Worm (Caenorhabditis elegans) whole organism, young adult: ENCODE results near the gene R01H10.4.
A peak's percentile ranks its signal among the peaks of the same experiment; 100 is the strongest.

Experiments used
- F39B2.1 ChIP-seq: fragments of 200-800 bp; sonication (Bioruptor generic); IDR thresholded peaks from 2 replicates; pipeline ENCODE4 v1.3.6; 2022; ENCODE audit warnings: missing genetic modification reagents, missing genetic modification characterization, missing compliant biosample characterization
- F52B5.7 ChIP-seq: sonication (generic microtip); optimal IDR thresholded peaks from 2 replicates; lab custom pipeline; 2016; ENCODE audit warnings: mild to moderate bottlenecking, missing genetic modification characterization, missing compliant biosample characterization
- K11D2.4 ChIP-seq: fragments of 200-800 bp; sonication (Bioruptor generic); IDR thresholded peaks from 2 replicates; pipeline ENCODE4 v1.3.6; 2022; ENCODE audit warnings: missing genetic modification reagents, missing genetic modification characterization, missing compliant biosample characterization
- T07F8.4 ChIP-seq: sonication (generic microtip); optimal IDR thresholded peaks from 2 replicates; lab custom pipeline; 2016; ENCODE audit warnings: mild to moderate bottlenecking, missing genetic modification characterization, moderate library complexity, missing compliant biosample characterization
- aptf-3 ChIP-seq: fragments of 200-800 bp; sonication (Bioruptor generic); IDR thresholded peaks from 2 replicates; pipeline ENCODE4 v1.3.6; 2022; ENCODE audit warnings: missing genetic modification characterization, missing compliant biosample characterization
- attf-6 ChIP-seq: fragments of 200-800 bp; sonication (Bioruptor generic); IDR thresholded peaks from 2 replicates; pipeline ENCODE4 v1.3.6; 2022; ENCODE audit warnings: missing genetic modification reagents, missing genetic modification characterization, missing compliant biosample characterization
- egl-18 ChIP-seq: fragments of 200-800 bp; sonication (Bioruptor generic); IDR thresholded peaks from 2 replicates; pipeline ENCODE4 v1.3.6; 2022; ENCODE audit warnings: missing genetic modification reagents, missing genetic modification characterization, missing compliant biosample characterization
- hlh-26 ChIP-seq: fragments of 200-800 bp; sonication (Bioruptor generic); conservative IDR thresholded peaks from 2 replicates; pipeline ENCODE4 v1.3.6; 2022; ENCODE audit warnings: missing genetic modification reagents, missing genetic modification characterization, missing compliant biosample characterization
- lin-26 ChIP-seq: fragments of 200-800 bp; sonication (Bioruptor generic); IDR thresholded peaks from 2 replicates; pipeline ENCODE4 v1.3.6; 2022; ENCODE audit warnings: missing genetic modification reagents, missing genetic modification characterization, missing compliant biosample characterization
- mxl-1 ChIP-seq: sonication (generic microtip); optimal IDR thresholded peaks from 2 replicates; lab custom pipeline; 2016; ENCODE audit warnings: missing genetic modification characterization, missing compliant biosample characterization
- nfya-2 ChIP-seq: fragments of 200-800 bp; sonication (Bioruptor generic); IDR thresholded peaks from 2 replicates; pipeline ENCODE4 v1.3.6; 2022; ENCODE audit warnings: missing genetic modification reagents, missing genetic modification characterization, missing compliant biosample characterization
- nfyb-1 ChIP-seq: fragments of 200-800 bp; sonication (Bioruptor generic); IDR thresholded peaks from 2 replicates; pipeline ENCODE4 v1.3.6; 2022; ENCODE audit warnings: missing genetic modification reagents, missing genetic modification characterization, missing compliant biosample characterization
- nhr-27 ChIP-seq: fragments of 200-800 bp; sonication (Bioruptor generic); optimal IDR thresholded peaks from 2 replicates; lab custom pipeline; 2018; ENCODE audit warnings: mild to moderate bottlenecking, missing genetic modification characterization, moderate library complexity, missing compliant biosample characterization
- nhr-80 ChIP-seq: sonication (generic microtip); optimal IDR thresholded peaks from 2 replicates; lab custom pipeline; 2016; ENCODE audit warnings: missing genetic modification characterization, missing compliant biosample characterization
- unc-62 ChIP-seq: fragments of 150-350 bp; optimal IDR thresholded peaks from 2 replicates; lab custom pipeline; 2014; ENCODE audit warnings: missing biosample characterization, missing genetic modification reagents, missing genetic modification characterization
- ztf-18 ChIP-seq: sonication (generic microtip); optimal IDR thresholded peaks from 2 replicates; lab custom pipeline; 2016; ENCODE audit warnings: missing genotype, mild to moderate bottlenecking, missing genetic modification characterization, missing compliant biosample characterization
- ztf-3 ChIP-seq: fragments of 200-800 bp; sonication (Bioruptor generic); optimal IDR thresholded peaks from 2 replicates; lab custom pipeline; 2018; ENCODE audit warnings: mild to moderate bottlenecking, missing genetic modification characterization, missing compliant biosample characterization

R01H10.4 gene

DNA sequence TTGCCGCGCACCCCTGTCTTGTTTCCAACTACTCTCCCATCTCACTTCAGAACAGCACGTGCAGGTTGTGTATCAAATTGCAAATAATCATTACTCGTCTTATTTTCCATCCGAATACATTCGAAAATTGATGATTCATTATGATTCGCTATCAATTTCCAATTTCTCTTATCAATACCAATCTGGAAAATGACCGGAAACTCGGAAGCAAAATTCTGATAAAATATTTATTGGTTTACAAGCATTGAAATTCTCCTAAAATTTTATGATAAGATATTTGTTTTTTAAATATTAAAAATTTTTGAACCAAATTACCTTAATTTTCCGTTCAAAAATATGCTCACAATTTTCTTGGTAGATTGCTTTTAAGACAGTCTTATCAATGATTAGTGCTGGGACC, 50.7 kb downstream of the R01H10.4 start:
- no peak for TF ChIP-seq hlh-26 (GFP tag; lab: Robert Waterston, UW)
- peak; percentile 42 for TF ChIP-seq nhr-80 (tag; lab: Kevin White, UChicago)
- no peak for TF ChIP-seq egl-18
- no peak for TF ChIP-seq unc-62 (GFP tag; lab: Kevin White, UChicago)

DNA sequence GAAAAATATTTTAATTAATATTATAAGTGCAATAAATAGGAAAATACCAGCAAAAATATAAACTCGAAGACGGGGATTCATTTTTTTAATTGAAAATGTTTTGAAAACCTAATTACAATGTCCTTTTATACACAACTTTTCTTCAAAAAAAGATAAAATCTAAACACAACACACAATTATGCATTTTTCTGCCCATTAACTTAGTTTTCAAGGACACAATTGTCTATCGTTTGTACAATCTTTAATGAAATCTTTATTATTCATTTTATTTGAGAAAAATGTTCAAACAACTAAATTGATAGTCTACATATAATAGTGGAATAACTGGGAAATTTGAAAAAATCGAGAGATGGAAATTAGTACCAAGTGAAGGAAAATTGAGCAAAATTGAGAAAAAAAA, 51.4 kb downstream of the R01H10.4 start, which contains the start of gene T07A5.1:
TSS of gene T07A5.1 (minus strand) at position 149 of the 400 bp plus-strand sequence.
- no peak for TF ChIP-seq F52B5.7 (tag; lab: Kevin White, UChicago)
- no peak for TF ChIP-seq attf-6 (GFP tag; lab: Robert Waterston, UW)
- no peak for TF ChIP-seq ztf-3 (GFP tag; lab: Kevin White, UChicago)
- no peak for TF ChIP-seq mxl-1 (tag; lab: Kevin White, UChicago)
- no peak for TF ChIP-seq unc-62 (GFP tag; lab: Kevin White, UChicago)
- no peak for TF ChIP-seq F39B2.1 (GFP tag; lab: Robert Waterston, UW)
- no peak for TF ChIP-seq nfya-2
- TF ChIP-seq aptf-3 = no peak
- TF ChIP-seq ztf-18 (tag; lab: Kevin White, UChicago) = no peak
- no peak for TF ChIP-seq K11D2.4 (GFP tag; lab: Robert Waterston, UW)
- no peak for TF ChIP-seq nfyb-1 (GFP tag; lab: Robert Waterston, UW)
- no peak for TF ChIP-seq T07F8.4 (tag; lab: Kevin White, UChicago)
- TF ChIP-seq nhr-27 (tag; lab: Kevin White, UChicago) = no peak
- TF ChIP-seq lin-26 (GFP tag; lab: Robert Waterston, UW) = no peak
